Fruit fly (Drosophila melanogaster) whole organism, wandering third instar larva: Measurements from ENCODE around the gene aay.

Experiments
- Abd-B ChIP-seq: fragments of >200 bp; optimal IDR thresholded peaks from 2 replicates; lab custom pipeline; 2017; ENCODE audit warnings: missing biosample characterization, missing genetic modification characterization
- CG32264 ChIP-seq: fragments of 200-800 bp; sonication (Bioruptor generic); optimal IDR thresholded peaks from 2 replicates; lab custom pipeline; 2016; ENCODE audit warnings: missing biosample characterization, missing genetic modification characterization
- CG9705 ChIP-seq: fragments of 200-800 bp; sonication (Bioruptor generic); optimal IDR thresholded peaks from 2 replicates; lab custom pipeline; 2018; ENCODE audit warnings: missing biosample characterization, mild to moderate bottlenecking, missing genetic modification characterization
- CrebA ChIP-seq: fragments of 200-800 bp; sonication (Bioruptor generic); optimal IDR thresholded peaks from 2 replicates; lab custom pipeline; 2016; ENCODE audit warnings: missing biosample characterization, mild to moderate bottlenecking, missing genetic modification characterization, borderline replicate concordance
- Dfd ChIP-seq: fragments of >200 bp; optimal IDR thresholded peaks from 2 replicates; lab custom pipeline; 2017; ENCODE audit warnings: missing biosample characterization, missing genetic modification characterization
- Dif ChIP-seq: fragments of 200-275, 200-300 bp; sonication (Bioruptor generic); optimal IDR thresholded peaks from 2 replicates; lab custom pipeline; 2018; ENCODE audit warnings: missing biosample characterization, missing genetic modification characterization; ENCODE audit not compliant: partially characterized antibody
- GATAd ChIP-seq: sonication (Bioruptor generic); optimal IDR thresholded peaks from 2 replicates; lab custom pipeline; 2016; ENCODE audit warnings: missing biosample characterization, missing genetic modification characterization
- HLH106 ChIP-seq: fragments of 200-800 bp; optimal IDR thresholded peaks from 3 replicates; lab custom pipeline; 2019; ENCODE audit warnings: missing biosample characterization, mild to moderate bottlenecking, missing genetic modification characterization, moderate library complexity
- Hnf4 ChIP-seq: fragments of 200-800 bp; sonication (Bioruptor generic); optimal IDR thresholded peaks from 2 replicates; lab custom pipeline; 2016; ENCODE audit warnings: missing biosample characterization, mild to moderate bottlenecking, missing genetic modification characterization
- Hr78 ChIP-seq: fragments of >200 bp; optimal IDR thresholded peaks from 2 replicates; lab custom pipeline; 2017; ENCODE audit warnings: missing biosample characterization, missing genetic modification characterization
- Hr83 ChIP-seq: fragments of 200-300 bp; sonication (Bioruptor generic); optimal IDR thresholded peaks from 2 replicates; lab custom pipeline; 2016; ENCODE audit warnings: missing biosample characterization, mild to moderate bottlenecking, missing genetic modification characterization, moderate library complexity; ENCODE audit not compliant: poor library complexity, severe bottlenecking
- Jra ChIP-seq: sonication (Bioruptor generic); optimal IDR thresholded peaks from 2 replicates; lab custom pipeline; 2016; ENCODE audit warnings: missing biosample characterization, missing genetic modification characterization
- Mio ChIP-seq: sonication (Bioruptor generic); optimal IDR thresholded peaks from 2 replicates; lab custom pipeline; 2016; ENCODE audit warnings: missing biosample characterization, missing genetic modification characterization
- Myc ChIP-seq: fragments of >200 bp; optimal IDR thresholded peaks from 2 replicates; lab custom pipeline; 2017
- N ChIP-seq: fragments of >200 bp; optimal IDR thresholded peaks from 2 replicates; lab custom pipeline; 2018; ENCODE audit warnings: missing biosample characterization, missing external identifiers, missing genetic modification characterization
- OdsH ChIP-seq: fragments of 200-800 bp; sonication (Bioruptor generic); optimal IDR thresholded peaks from 2 replicates; lab custom pipeline; 2016; ENCODE audit warnings: missing biosample characterization, mild to moderate bottlenecking, missing genetic modification characterization
- Rel ChIP-seq, 2 experiments: fragments of 200-800 bp; sonication (Bioruptor generic) in 1 of 2; optimal IDR thresholded peaks; 2 replicates in 1 of 2; 3 replicates in 1 of 2; lab custom pipeline; 2016 to 2019; ENCODE audit warnings: mild to moderate bottlenecking in 2 of 2, missing biosample characterization in 2 of 2, missing genetic modification characterization in 2 of 2, moderate library complexity in 1 of 2
- Sp1 ChIP-seq: fragments of 200-800 bp; sonication (Bioruptor generic); optimal IDR thresholded peaks from 3 replicates; lab custom pipeline; 2019; ENCODE audit warnings: missing biosample characterization, mild to moderate bottlenecking, missing genetic modification characterization, moderate library complexity
- Vsx2 ChIP-seq: fragments of 200-300, 225-300 bp; sonication (Bioruptor generic); optimal IDR thresholded peaks from 2 replicates; lab custom pipeline; 2018; ENCODE audit warnings: missing biosample characterization, missing genetic modification characterization; ENCODE audit not compliant: partially characterized antibody
- br ChIP-seq: fragments of 200-800 bp; sonication (Bioruptor generic); optimal IDR thresholded peaks from 2 replicates; lab custom pipeline; 2016; ENCODE audit warnings: missing biosample characterization, missing genetic modification characterization
- brk ChIP-seq: fragments of 200-800 bp; sonication (Bioruptor generic); optimal IDR thresholded peaks from 2 replicates; lab custom pipeline; 2016; ENCODE audit warnings: missing biosample characterization, mild to moderate bottlenecking, missing genetic modification characterization
- dl ChIP-seq, 2 experiments: fragments of 175-275, 200-275 bp in 1 of 2; fragments of 200-275 bp in 1 of 2; sonication (Bioruptor generic); optimal IDR thresholded peaks; lab custom pipeline; 2018; ENCODE audit warnings: mild to moderate bottlenecking in 2 of 2, missing biosample characterization in 2 of 2, missing genetic modification characterization in 2 of 2, moderate library complexity in 2 of 2; ENCODE audit not compliant: partially characterized antibody in 2 of 2, insufficient read depth in 1 of 2
- dmrt93B ChIP-seq: fragments of 200-800 bp; sonication (Bioruptor generic); optimal IDR thresholded peaks from 2 replicates; lab custom pipeline; 2018; ENCODE audit warnings: missing biosample characterization, mild to moderate bottlenecking, missing genetic modification characterization
- dsf ChIP-seq: sonication (Bioruptor generic); optimal IDR thresholded peaks from 2 replicates; lab custom pipeline; 2016; ENCODE audit warnings: missing biosample characterization, missing genetic modification characterization, borderline replicate concordance
- ey ChIP-seq: fragments of 200-800 bp; sonication (Bioruptor generic); optimal IDR thresholded peaks from 2 replicates; lab custom pipeline; 2016; ENCODE audit warnings: missing biosample characterization, missing genetic modification characterization
- foxo ChIP-seq, 2 experiments: fragments of 200-800 bp; sonication (Bioruptor generic); optimal IDR thresholded peaks; 2 replicates in 1 of 2; 3 replicates in 1 of 2; lab custom pipeline; 2016 to 2017; ENCODE audit warnings: missing biosample characterization in 2 of 2, missing genetic modification characterization in 2 of 2
- fru ChIP-seq: fragments of 200-800 bp; sonication (Bioruptor generic); optimal IDR thresholded peaks from 3 replicates; lab custom pipeline; 2016; ENCODE audit warnings: missing biosample characterization, mild to moderate bottlenecking, missing genetic modification characterization
- h ChIP-seq: fragments of 200-800 bp; sonication (Bioruptor generic); optimal IDR thresholded peaks from 3 replicates; lab custom pipeline; 2016; ENCODE audit warnings: missing biosample characterization, mild to moderate bottlenecking, missing genetic modification characterization
- jim ChIP-seq: fragments of 175-275, 200-325 bp; sonication (Bioruptor generic); optimal IDR thresholded peaks from 2 replicates; lab custom pipeline; 2016; ENCODE audit warnings: missing biosample characterization, mild to moderate bottlenecking, missing genetic modification characterization
- lola ChIP-seq: fragments of >200 bp; optimal IDR thresholded peaks from 2 replicates; lab custom pipeline; 2017; ENCODE audit warnings: missing biosample characterization, missing genetic modification characterization
- pan ChIP-seq: fragments of >200 bp; optimal IDR thresholded peaks from 2 replicates; lab custom pipeline; 2017
- psq ChIP-seq: fragments of 200-800 bp; sonication (Bioruptor generic); optimal IDR thresholded peaks from 3 replicates; lab custom pipeline; 2017; ENCODE audit warnings: missing biosample characterization, mild to moderate bottlenecking, missing genetic modification characterization, moderate library complexity
- rgr ChIP-seq: fragments of 200-800 bp; sonication (Bioruptor generic); optimal IDR thresholded peaks from 3 replicates; lab custom pipeline; 2016; ENCODE audit warnings: missing biosample characterization, mild to moderate bottlenecking, missing genetic modification characterization
- sage ChIP-seq: fragments of 200-800 bp; sonication (Bioruptor generic); optimal IDR thresholded peaks from 2 replicates; lab custom pipeline; 2016; ENCODE audit warnings: missing biosample characterization, mild to moderate bottlenecking, missing genetic modification characterization
- sv ChIP-seq: fragments of 200-800 bp; sonication (Bioruptor generic); optimal IDR thresholded peaks from 3 replicates; lab custom pipeline; 2016; ENCODE audit warnings: missing biosample characterization, missing genetic modification characterization
- tai ChIP-seq: sonication (Bioruptor generic); optimal IDR thresholded peaks from 2 replicates; lab custom pipeline; 2016; ENCODE audit warnings: missing biosample characterization, missing genetic modification characterization
- usp ChIP-seq: fragments of >200 bp; optimal IDR thresholded peaks from 2 replicates; lab custom pipeline; 2017; ENCODE audit warnings: missing biosample characterization, missing genetic modification characterization
- woc ChIP-seq: sonication (Bioruptor generic); optimal IDR thresholded peaks from 2 replicates; lab custom pipeline; 2016; ENCODE audit warnings: missing biosample characterization, mild to moderate bottlenecking, missing genetic modification characterization

The aay gene

DNA sequence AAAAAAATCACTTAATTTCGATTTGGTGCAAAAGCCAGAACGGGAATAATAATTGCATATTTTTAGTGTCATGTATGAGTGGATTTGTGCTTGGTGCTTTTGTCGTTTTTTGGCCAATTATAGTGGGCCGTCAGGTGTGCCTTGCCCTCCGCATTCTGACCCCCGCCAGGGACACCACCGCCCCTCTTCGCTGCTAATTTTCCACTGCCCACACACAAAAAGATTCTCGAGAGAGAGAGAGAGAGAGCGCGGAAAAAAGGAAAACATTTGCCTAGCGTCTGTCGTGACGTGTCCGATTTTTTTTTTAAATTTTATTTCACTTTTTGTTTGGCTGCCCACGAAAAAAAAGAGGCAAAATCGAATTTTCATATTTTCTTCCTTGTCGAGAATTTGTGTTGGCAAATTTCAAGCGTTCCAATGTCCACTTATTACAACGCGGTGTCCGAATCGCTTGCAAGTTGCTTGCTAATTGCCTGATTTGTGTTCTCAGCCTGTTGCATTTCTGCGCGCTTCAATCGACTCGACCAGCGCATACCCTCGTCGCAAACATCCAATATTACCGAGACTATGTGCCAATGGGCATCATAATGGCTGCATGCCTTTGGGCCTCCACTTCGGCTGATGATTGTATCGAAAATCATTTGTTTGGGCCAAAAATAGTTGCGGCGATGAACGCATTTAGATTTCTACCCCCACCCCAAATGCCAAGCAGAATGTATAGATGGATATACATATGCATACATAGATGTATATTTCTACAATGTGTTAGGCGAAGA lies 9.0 kb downstream of the aay start:
- TF ChIP-seq Dif (GFP tag; lab: Kevin White, UChicago) (peak; percentile 7), rgr (GFP tag; lab: Kevin White, UChicago) (no peak)

DNA sequence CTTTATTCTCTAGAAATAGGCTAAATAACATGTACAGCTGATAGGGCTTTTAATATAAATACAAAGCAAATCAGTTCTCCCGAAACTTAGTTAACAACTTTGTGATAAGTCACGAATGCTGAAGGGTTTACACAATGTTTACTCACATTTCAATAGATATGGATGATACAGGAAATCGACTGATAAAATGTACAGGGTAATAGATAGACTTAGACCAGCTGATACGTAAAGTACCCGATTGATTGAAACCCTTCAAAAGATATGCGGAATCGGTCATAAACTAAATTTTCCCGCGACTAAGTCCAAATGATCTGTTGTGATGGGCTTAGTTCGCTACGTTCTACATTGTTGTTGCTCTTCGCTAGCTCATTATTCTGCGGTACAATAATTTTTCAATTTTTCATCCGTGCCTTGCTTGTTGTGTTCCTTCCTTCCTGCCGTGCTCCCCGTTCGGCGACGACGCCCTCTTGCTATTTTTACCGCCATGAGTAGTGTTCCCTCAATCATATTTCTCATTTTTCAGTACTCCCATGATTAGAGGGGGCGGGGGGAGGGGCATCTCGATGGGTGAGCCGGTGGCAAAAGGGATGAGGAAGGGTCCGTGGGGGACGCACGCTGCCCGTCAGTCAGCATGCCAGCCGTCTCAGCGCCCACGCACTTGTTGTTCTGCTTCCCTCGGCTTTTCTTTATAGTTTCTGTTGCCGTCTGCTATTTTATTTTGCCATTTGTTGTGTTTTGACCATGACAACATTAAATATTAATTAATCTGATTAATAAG lies 9.9 kb downstream of the aay start:
- TF ChIP-seq Dfd (GFP tag; lab: Kevin White, UChicago), result no peak
- TF ChIP-seq CG9705, result no peak
- no peak for TF ChIP-seq Sp1
- no peak for TF ChIP-seq pan (lab: Kevin White, UChicago)
- TF ChIP-seq woc (GFP tag; lab: Kevin White, UChicago), result no peak
- TF ChIP-seq CG32264 (GFP tag; lab: Kevin White, UChicago), result no peak
- no peak for TF ChIP-seq h
- TF ChIP-seq rgr (GFP tag; lab: Kevin White, UChicago), result no peak
- no peak for TF ChIP-seq fru (GFP tag; lab: Kevin White, UChicago)
- no peak for TF ChIP-seq dmrt93B (GFP tag; lab: Kevin White, UChicago)
- TF ChIP-seq dsf (GFP tag; lab: Kevin White, UChicago), result no peak
- TF ChIP-seq lola (GFP tag; lab: Kevin White, UChicago), result no peak
- no peak for TF ChIP-seq GATAd (GFP tag; lab: Kevin White, UChicago)
- no peak for TF ChIP-seq dl (GFP tag; optimal IDR thresholded peaks at IDR 0.05; lab: Kevin White, UChicago; ENCODE audit: insufficient read depth in 1 of 2, partially characterized antibody in 2 of 2)
- TF ChIP-seq sv (GFP tag; lab: Kevin White, UChicago), result no peak
- no peak for TF ChIP-seq Mio (GFP tag; lab: Kevin White, UChicago)
- no peak for TF ChIP-seq Abd-B (GFP tag; lab: Kevin White, UChicago)
- TF ChIP-seq CrebA (GFP tag; lab: Kevin White, UChicago), result no peak
- no peak for TF ChIP-seq Dif (GFP tag; lab: Kevin White, UChicago)
- TF ChIP-seq, all 38 proteins: peak for 0

DNA sequence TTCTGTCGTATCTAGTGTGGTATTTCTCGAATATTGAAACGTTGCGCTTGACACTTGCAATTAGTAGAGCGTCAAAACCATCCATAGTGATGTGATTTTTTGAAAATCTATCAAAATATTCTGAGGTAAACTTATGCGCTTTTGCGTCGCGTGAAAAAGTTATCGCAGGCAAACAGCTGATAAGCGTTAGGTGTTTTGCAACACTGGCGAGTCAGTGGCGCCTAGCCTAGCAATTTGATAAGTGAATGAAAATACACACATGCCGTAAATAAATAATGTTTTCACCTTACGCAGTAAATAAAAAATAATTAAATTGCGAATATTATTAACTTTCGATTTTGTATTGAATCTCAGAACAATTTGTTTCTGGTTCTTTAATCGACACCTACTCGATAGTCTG lies 12.3 kb downstream of the aay start, which contains the start of gene CG42526:
TSS of gene CG42526 (minus strand) at position 85 of the 400 bp plus-strand sequence.
- peak; percentile 55 for TF ChIP-seq br (GFP tag; lab: Kevin White, UChicago)
- no peak for TF ChIP-seq usp (GFP tag; lab: Kevin White, UChicago)
- TF ChIP-seq Hr78 (GFP tag; lab: Kevin White, UChicago), result no peak
- peak; percentile 59 for TF ChIP-seq Jra (GFP tag; lab: Kevin White, UChicago)
- TF ChIP-seq jim (GFP tag; lab: Kevin White, UChicago), result no peak
- peak; percentile 53 for TF ChIP-seq sv (GFP tag; lab: Kevin White, UChicago)
- TF ChIP-seq dl (GFP tag; optimal IDR thresholded peaks at IDR 0.05; lab: Kevin White, UChicago; ENCODE audit: insufficient read depth in 1 of 2, partially characterized antibody in 2 of 2), result no peak
- TF ChIP-seq Hnf4 (GFP tag; lab: Kevin White, UChicago), result peak; percentile 74
- no peak for TF ChIP-seq N (GFP tag; lab: Kevin White, UChicago)
- no peak for TF ChIP-seq tai (GFP tag; lab: Kevin White, UChicago)
- TF ChIP-seq sage (GFP tag; lab: Kevin White, UChicago), result peak; percentile 31
- peak; percentile 65 for TF ChIP-seq OdsH (GFP tag; lab: Kevin White, UChicago)
- TF ChIP-seq CG9705, result no peak
- no peak for TF ChIP-seq pan (lab: Kevin White, UChicago)
- TF ChIP-seq rgr (GFP tag; lab: Kevin White, UChicago), result peak; percentile 70
- no peak for TF ChIP-seq Myc
- peak; percentile 65 for TF ChIP-seq ey (GFP tag; lab: Kevin White, UChicago)
- TF ChIP-seq dmrt93B (GFP tag; lab: Kevin White, UChicago), result no peak
- no peak for TF ChIP-seq woc (GFP tag; lab: Kevin White, UChicago)
- no peak for TF ChIP-seq brk (GFP tag; lab: Kevin White, UChicago)
- no peak for TF ChIP-seq CrebA (GFP tag; lab: Kevin White, UChicago)
- TF ChIP-seq psq, result peak; percentile 37
- TF ChIP-seq fru (GFP tag; lab: Kevin White, UChicago), result peak; percentile 50
- no peak for TF ChIP-seq Rel (GFP tag; optimal IDR thresholded peaks at IDR 0.05; lab: Kevin White, UChicago)
- TF ChIP-seq Rel (tag; optimal IDR thresholded peaks at IDR 0.05; lab: Kevin White, UChicago), result peak; percentile 26
- no peak for TF ChIP-seq Dif (GFP tag; lab: Kevin White, UChicago)
- peak; percentile 38 to 82 for TF ChIP-seq foxo (GFP tag; optimal IDR thresholded peaks at IDR 0.05; lab: Kevin White, UChicago)
- TF ChIP-seq lola (GFP tag; lab: Kevin White, UChicago), result no peak
- no peak for TF ChIP-seq Abd-B (GFP tag; lab: Kevin White, UChicago)
- TF ChIP-seq Sp1, result peak; percentile 13
- TF ChIP-seq Hr83, result peak; percentile 73
- TF ChIP-seq Vsx2 (GFP tag; lab: Kevin White, UChicago), result no peak
- TF ChIP-seq Mio (GFP tag; lab: Kevin White, UChicago), result no peak
- peak; percentile 26 for TF ChIP-seq CG32264 (GFP tag; lab: Kevin White, UChicago)
- TF ChIP-seq GATAd (GFP tag; lab: Kevin White, UChicago), result no peak
- no peak for TF ChIP-seq dsf (GFP tag; lab: Kevin White, UChicago)
- no peak for TF ChIP-seq Dfd (GFP tag; lab: Kevin White, UChicago)
- peak; percentile 56 for TF ChIP-seq h
- TF ChIP-seq HLH106 (tag; lab: Kevin White, UChicago), result peak; percentile 23
